Fruit fly (Drosophila melanogaster): ENCODE results near the gene CG34117.

CG34117 gene

DNA sequence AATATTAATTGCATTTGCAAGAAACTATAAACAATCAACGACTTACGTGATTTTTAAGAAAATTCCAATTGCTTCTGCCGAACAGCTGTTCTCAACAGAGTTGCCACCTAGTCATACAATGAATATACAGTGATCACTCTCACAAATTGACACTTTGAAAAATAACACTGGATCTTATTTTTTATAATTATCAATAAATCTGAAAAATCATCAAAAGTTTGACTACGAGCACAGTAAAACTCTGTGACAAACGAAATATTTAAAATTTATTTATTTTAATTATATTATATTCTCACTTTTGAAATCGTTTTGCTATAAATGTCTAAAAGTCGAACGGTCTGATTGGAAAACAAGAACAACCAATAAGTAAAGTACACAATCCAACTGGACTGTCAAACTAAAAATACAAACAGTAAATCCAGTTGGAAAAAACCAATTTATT, at the start of gene CG34117 (continued):
- TF ChIP-seq Smox (GFP tag; optimal IDR thresholded peaks at IDR 0.05) (peak; percentile 75), CG3919 (GFP tag; optimal IDR thresholded peaks at IDR 0.05) (peak; percentile 78), Eip75B (GFP tag; optimal IDR thresholded peaks at IDR 0.05) (peak; percentile 66), fd85E (GFP tag; optimal IDR thresholded peaks at IDR 0.05) (no peak), dsx (GFP tag; optimal IDR thresholded peaks at IDR 0.05; ENCODE audit: poor library complexity, severe bottlenecking) (peak; percentile 66), fd59A (GFP tag; optimal IDR thresholded peaks at IDR 0.05) (no peak), pdm3 (GFP tag; optimal IDR thresholded peaks at IDR 0.05) (peak; percentile 76), topi (GFP tag; optimal IDR thresholded peaks at IDR 0.05) (peak; percentile 72)

DNA sequence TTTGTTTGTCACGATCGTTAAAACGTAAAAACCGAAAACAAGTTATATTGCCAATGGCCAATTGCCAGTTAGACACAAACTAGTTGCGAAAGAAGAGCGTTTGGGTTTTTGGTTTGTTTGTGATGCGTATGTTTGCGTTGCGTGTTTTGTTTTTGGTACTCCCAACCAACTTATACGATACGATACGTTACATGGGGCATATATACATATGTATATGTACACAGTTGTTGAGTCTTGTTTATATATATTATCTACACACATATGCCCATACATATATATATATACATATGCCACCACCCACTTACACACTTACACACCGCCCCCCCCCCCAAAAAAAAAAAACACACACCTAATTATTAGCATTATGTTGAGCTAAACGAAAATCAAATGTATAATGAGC, 48.5 kb upstream of the CG34117 start:
- no peak for TF ChIP-seq Blimp-1 (GFP tag; optimal IDR thresholded peaks at IDR 0.05)
- TF ChIP-seq cyc (GFP tag; optimal IDR thresholded peaks at IDR 0.05), result no peak
- TF ChIP-seq OdsH (GFP tag; optimal IDR thresholded peaks at IDR 0.05), result no peak
- no peak for TF ChIP-seq CG16779 (tag; optimal IDR thresholded peaks at IDR 0.05)
- no peak for TF ChIP-seq spab (GFP tag; optimal IDR thresholded peaks at IDR 0.05)

DNA sequence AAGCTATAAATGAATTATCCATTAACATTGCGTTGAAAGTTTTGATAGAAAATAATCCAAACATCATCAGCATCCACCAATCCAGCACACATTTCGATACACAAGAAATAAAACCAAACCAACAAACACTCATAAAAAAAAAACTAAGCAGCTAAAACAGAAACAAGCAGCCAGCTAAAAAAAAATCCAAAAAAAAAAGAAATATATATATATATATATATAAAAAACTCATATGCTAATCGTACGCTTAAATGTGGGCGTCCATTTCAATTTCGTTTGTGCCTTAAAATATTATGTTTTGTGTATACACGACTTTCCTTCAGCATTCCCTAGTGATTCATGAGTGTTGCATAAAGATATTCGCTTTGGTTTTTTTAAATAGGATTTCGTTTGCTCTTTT, 42.1 kb upstream of the CG34117 start:
- TF ChIP-seq CG4318 (GFP tag; optimal IDR thresholded peaks at IDR 0.05) (no peak), Blimp-1 (GFP tag; optimal IDR thresholded peaks at IDR 0.05) (no peak)

DNA sequence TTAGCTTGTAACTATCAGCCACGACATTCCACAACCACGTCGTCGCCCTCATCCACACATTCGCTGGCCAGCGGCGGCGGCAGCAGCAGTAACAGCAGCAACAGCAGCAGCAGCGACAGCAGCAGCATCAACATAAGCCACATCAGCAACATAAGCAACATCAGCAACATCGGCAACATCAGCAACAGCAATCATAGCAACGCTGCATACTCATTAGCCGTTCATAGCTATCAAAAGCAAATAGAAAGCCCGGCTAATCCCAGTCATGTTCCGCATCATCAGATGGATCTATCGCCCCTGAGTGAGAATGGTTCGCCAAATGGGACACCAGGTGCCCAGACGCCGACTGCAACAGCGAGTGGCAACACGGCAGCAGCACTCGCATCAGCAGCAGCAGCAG, 41.3 kb upstream of the CG34117 start:
- TF ChIP-seq CG3032 (tag; optimal IDR thresholded peaks at IDR 0.05) (no peak), Eip78C (GFP tag) (no peak)

- no peak for TF ChIP-seq CG6854 (GFP tag; optimal IDR thresholded peaks at IDR 0.05)
- TF ChIP-seq dac (GFP tag; optimal IDR thresholded peaks at IDR 0.05), result no peak
- TF ChIP-seq ss (GFP tag; optimal IDR thresholded peaks at IDR 0.05), result no peak
- TF ChIP-seq Gug (GFP tag; IDR thresholded peaks at IDR 0.05), result no peak
- no peak for TF ChIP-seq CG11294 (GFP tag; IDR thresholded peaks at IDR 0.05)
- no peak for TF ChIP-seq CG11902 (GFP tag; optimal IDR thresholded peaks at IDR 0.05)
- no peak for TF ChIP-seq fd59A (GFP tag; optimal IDR thresholded peaks at IDR 0.05)
- no peak for TF ChIP-seq achi (GFP tag; optimal IDR thresholded peaks at IDR 0.05)
- no peak for TF ChIP-seq CG4318 (GFP tag; optimal IDR thresholded peaks at IDR 0.05)
- TF ChIP-seq Hr39 (GFP tag; optimal IDR thresholded peaks at IDR 0.05), result no peak
- no peak for TF ChIP-seq Eip75B (GFP tag; optimal IDR thresholded peaks at IDR 0.05)
- TF ChIP-seq Hr38 (GFP tag; optimal IDR thresholded peaks at IDR 0.05), result no peak
Observed at dm6 chr3R:9437618-9438017, 37.8 kb upstream of the CG34117 start.

DNA sequence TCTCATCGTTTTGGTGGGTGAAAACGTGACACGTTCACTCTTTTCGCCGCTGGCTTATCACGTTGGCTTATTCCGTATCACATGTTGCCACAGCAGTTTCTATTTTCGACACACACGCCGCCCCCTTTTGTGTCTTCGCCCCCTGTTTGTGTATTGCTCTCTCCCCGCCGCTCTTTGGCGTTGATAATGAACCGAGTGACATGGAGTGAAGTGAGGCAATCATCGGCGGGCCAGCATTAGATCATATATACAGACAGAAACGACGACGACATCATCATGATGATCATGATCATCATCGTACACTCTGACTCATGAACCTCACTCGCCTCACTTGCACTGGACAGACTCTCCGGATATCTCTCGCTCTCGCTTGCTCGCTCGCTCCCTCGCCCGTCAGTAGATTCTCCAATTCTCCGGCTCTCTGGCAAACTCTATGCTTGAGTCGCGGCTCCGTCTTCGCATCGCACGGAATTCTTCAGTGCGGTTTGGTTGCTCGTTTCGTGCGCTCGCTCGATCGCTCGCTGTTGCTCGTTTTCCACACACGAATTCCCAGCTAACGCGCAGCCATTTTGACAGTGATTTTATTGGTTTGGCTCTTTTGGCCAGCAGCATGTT, 36.6 kb upstream of the CG34117 start:
- TF ChIP-seq Smox (GFP tag; optimal IDR thresholded peaks at IDR 0.05), result no peak
- TF ChIP-seq fd59A (GFP tag; optimal IDR thresholded peaks at IDR 0.05), result no peak
- TF ChIP-seq CG6163 (GFP tag; IDR thresholded peaks at IDR 0.05), result 0 out of 3 replicates have a peak, but pooled peaks have one; percentile 12
- TF ChIP-seq CG3919 (GFP tag; optimal IDR thresholded peaks at IDR 0.05), result no peak
- peak; percentile 63 for TF ChIP-seq fkh (GFP tag; optimal IDR thresholded peaks at IDR 0.05)
- TF ChIP-seq CG15336 (GFP tag; IDR thresholded peaks at IDR 0.05), result peak; percentile 23; the same call in 1 of the 2 replicates
- peak; percentile 46; the same call in 2 of the 3 replicates for TF ChIP-seq eg (GFP tag; IDR thresholded peaks at IDR 0.05)
- peak; percentile 61 for TF ChIP-seq svp (GFP tag)
- TF ChIP-seq CG1621 (tag; optimal IDR thresholded peaks at IDR 0.05), result no peak
- TF ChIP-seq vri (GFP tag; optimal IDR thresholded peaks at IDR 0.05), result peak; percentile 80
- 0 out of 3 replicates have a peak, but pooled peaks have one; percentile 17 for TF ChIP-seq CG8119 (GFP tag; IDR thresholded peaks at IDR 0.05)
